Fruit fly (Drosophila melanogaster) whole organism, embryonic: ENCODE measurements around the gene CG12420.
A peak's percentile ranks its signal among the peaks of the same experiment; 100 is the strongest.

ENCODE experiments used
- Adf1 ChIP-seq: fragments of 200-800 bp; sonication (Bioruptor generic); IDR thresholded peaks from 2 replicates; pipeline ENCODE4 v1.3.6; 2022; ENCODE audit warnings: missing biosample characterization, missing genetic modification characterization
- Asciz ChIP-seq: fragments of 200-800 bp; sonication (Bioruptor generic); optimal IDR thresholded peaks from 2 replicates; lab custom pipeline; 2017; ENCODE audit warnings: missing biosample characterization, mild to moderate bottlenecking, missing genetic modification characterization, missing genetic modification reagents
- Awh ChIP-seq: fragments of 200-800 bp; sonication (Bioruptor generic); IDR thresholded peaks from 2 replicates; pipeline ENCODE4, ENCODE4 v1.3.6; 2022; ENCODE audit warnings: missing biosample characterization, missing genetic modification characterization
- Blimp-1 ChIP-seq: fragments of 200-800 bp; sonication (Bioruptor generic); optimal IDR thresholded peaks from 3 replicates; lab custom pipeline; 2018; ENCODE audit warnings: missing biosample characterization, missing genetic modification characterization, mild to moderate bottlenecking, moderate library complexity, missing genetic modification reagents
- CG10321 ChIP-seq: fragments of 200-800 bp; sonication (Bioruptor generic); IDR thresholded peaks from 2 replicates; pipeline ENCODE4 v1.3.6; 2022; ENCODE audit warnings: missing biosample characterization, missing genetic modification characterization
- CG10431 ChIP-seq: fragments of 200-800 bp; sonication (Bioruptor generic); optimal IDR thresholded peaks from 3 replicates; lab custom pipeline; 2018; ENCODE audit warnings: missing biosample characterization, mild to moderate bottlenecking, missing genetic modification characterization
- CG12769 ChIP-seq: fragments of 200-800 bp; sonication (Bioruptor generic); optimal IDR thresholded peaks from 2 replicates; lab custom pipeline; 2019; ENCODE audit warnings: missing biosample characterization, mild to moderate bottlenecking, missing genetic modification characterization, moderate library complexity
- CG17385 ChIP-seq: fragments of 200-800 bp; sonication (Bioruptor generic); optimal IDR thresholded peaks from 3 replicates; lab custom pipeline; 2018; ENCODE audit warnings: missing biosample characterization, mild to moderate bottlenecking, missing genetic modification characterization
- CG17829 ChIP-seq: fragments of 200-800 bp; optimal IDR thresholded peaks from 2 replicates; lab custom pipeline; 2019; ENCODE audit warnings: missing biosample characterization, mild to moderate bottlenecking, missing genetic modification characterization, moderate library complexity
- CG18262 ChIP-seq: fragments of 200-800 bp; optimal IDR thresholded peaks from 3 replicates; lab custom pipeline; 2019; ENCODE audit warnings: missing biosample characterization, mild to moderate bottlenecking, missing genetic modification characterization, moderate library complexity
- CG2120 ChIP-seq: fragments of 200-800 bp; sonication (Bioruptor generic); optimal IDR thresholded peaks from 3 replicates; lab custom pipeline; 2016; ENCODE audit warnings: missing biosample characterization, missing genetic modification characterization
- CG2199 ChIP-seq: fragments of 200-800 bp; sonication (Bioruptor generic); IDR thresholded peaks from 3 replicates; pipeline ENCODE4 v1.3.6; 2022; ENCODE audit warnings: missing biosample characterization, missing genetic modification characterization
- CG2712 ChIP-seq: fragments of 200-800 bp; optimal IDR thresholded peaks from 3 replicates; lab custom pipeline; 2019; ENCODE audit warnings: missing biosample characterization, mild to moderate bottlenecking, missing genetic modification characterization, moderate library complexity
- CG3065 ChIP-seq: fragments of 200-800 bp; sonication (Bioruptor generic); optimal IDR thresholded peaks from 2 replicates; lab custom pipeline; 2016; ENCODE audit warnings: missing biosample characterization, missing genetic modification characterization
- CG32767 ChIP-seq: fragments of 200-800 bp; sonication (Bioruptor generic); IDR thresholded peaks from 2 replicates; pipeline ENCODE4 v1.3.6; 2022; ENCODE audit warnings: missing biosample characterization, missing genetic modification characterization
- CG33557 ChIP-seq: fragments of 200-800 bp; sonication (Bioruptor generic); optimal IDR thresholded peaks from 2 replicates; lab custom pipeline; 2019; ENCODE audit warnings: missing biosample characterization, mild to moderate bottlenecking, missing genetic modification characterization, moderate library complexity
- CG4820 ChIP-seq: fragments of 200-800 bp; sonication (Bioruptor generic); optimal IDR thresholded peaks from 3 replicates; lab custom pipeline; 2016; ENCODE audit warnings: missing biosample characterization, missing genetic modification characterization
- CG6683 ChIP-seq: fragments of 200-800 bp; sonication (Bioruptor generic); optimal IDR thresholded peaks from 2 replicates; lab custom pipeline; 2017; ENCODE audit warnings: missing biosample characterization, mild to moderate bottlenecking, missing genetic modification characterization, missing genetic modification reagents
- CG9797 ChIP-seq: fragments of 200-800 bp; sonication (Bioruptor generic); optimal IDR thresholded peaks from 3 replicates; lab custom pipeline; 2018; ENCODE audit warnings: missing biosample characterization, mild to moderate bottlenecking, missing genetic modification characterization
- CrebB ChIP-seq: fragments of 200-800 bp; sonication (Bioruptor generic); optimal IDR thresholded peaks from 3 replicates; lab custom pipeline; 2018; ENCODE audit warnings: missing biosample characterization, mild to moderate bottlenecking, missing genetic modification characterization
- D19A ChIP-seq: fragments of 200-800 bp; optimal IDR thresholded peaks from 3 replicates; lab custom pipeline; 2019; ENCODE audit warnings: missing biosample characterization, mild to moderate bottlenecking, missing genetic modification characterization, moderate library complexity
- Dfd ChIP-seq, 2 experiments: fragments of >200 bp; optimal IDR thresholded peaks; 2 replicates each; lab custom pipeline; 2017; ENCODE audit warnings: missing biosample characterization in 2 of 2, missing genetic modification characterization in 2 of 2
- Dip2 ChIP-seq: fragments of 200-800 bp; sonication (Bioruptor generic); IDR thresholded peaks from 2 replicates; pipeline ENCODE4 v1.3.6; 2022; ENCODE audit warnings: missing biosample characterization, missing genetic modification characterization
- Hmx ChIP-seq: fragments of 200-800 bp; sonication (Bioruptor generic); optimal IDR thresholded peaks from 2 replicates; lab custom pipeline; 2016; ENCODE audit warnings: missing biosample characterization, missing genetic modification characterization
- Kr ChIP-seq: fragments of 200-800 bp; sonication (Bioruptor generic); optimal IDR thresholded peaks from 2 replicates; lab custom pipeline; 2017; ENCODE audit warnings: missing biosample characterization, mild to moderate bottlenecking, missing genetic modification characterization
- Mad ChIP-seq: fragments of 200-800 bp; sonication (Bioruptor generic); optimal IDR thresholded peaks from 2 replicates; lab custom pipeline; 2016; ENCODE audit warnings: missing biosample characterization, missing genetic modification characterization
- NC2β ChIP-seq: fragments of 200-800 bp; sonication (Bioruptor generic); optimal IDR thresholded peaks from 2 replicates; lab custom pipeline; 2016; ENCODE audit warnings: missing biosample characterization, missing genetic modification characterization
- Ptx1 ChIP-seq: fragments of 200-800 bp; sonication (Bioruptor generic); IDR thresholded peaks from 2 replicates; pipeline ENCODE4 v1.3.6; 2022; ENCODE audit warnings: missing biosample characterization, missing genetic modification characterization
- Sin3A ChIP-seq: fragments of >200 bp; optimal IDR thresholded peaks from 2 replicates; lab custom pipeline; 2018
- Taf1 ChIP-seq: fragments of 200-800 bp; sonication (Bioruptor generic); IDR thresholded peaks from 2 replicates; pipeline ENCODE4 v1.3.6; 2022; ENCODE audit warnings: missing biosample characterization, missing genetic modification characterization
- al ChIP-seq: fragments of 200-800 bp; sonication (Bioruptor generic); IDR thresholded peaks from 2 replicates; pipeline ENCODE4 v1.3.6; 2022; ENCODE audit warnings: missing biosample characterization, missing genetic modification characterization
- ash1 ChIP-seq: fragments of 200-800 bp; sonication (Bioruptor generic); optimal IDR thresholded peaks from 2 replicates; lab custom pipeline; 2018; ENCODE audit warnings: missing biosample characterization, mild to moderate bottlenecking, missing genetic modification characterization
- bab2 ChIP-seq: fragments of 200-800 bp; sonication (Bioruptor generic); optimal IDR thresholded peaks from 2 replicates; lab custom pipeline; 2016; ENCODE audit warnings: missing biosample characterization, missing genetic modification characterization
- bbx ChIP-seq: fragments of 200-800 bp; sonication (Bioruptor generic); IDR thresholded peaks from 2 replicates; pipeline ENCODE4 v1.3.6; 2022; ENCODE audit warnings: missing biosample characterization, missing genetic modification characterization; ENCODE audit not compliant: partially characterized antibody
- bigmax ChIP-seq: fragments of 200-800 bp; sonication (Bioruptor generic); optimal IDR thresholded peaks from 2 replicates; lab custom pipeline; 2018; ENCODE audit warnings: missing biosample characterization, mild to moderate bottlenecking, missing genetic modification characterization
- cato ChIP-seq: fragments of 200-800 bp; sonication (Bioruptor generic); optimal IDR thresholded peaks from 2 replicates; lab custom pipeline; 2016; ENCODE audit warnings: missing biosample characterization, missing genetic modification characterization, borderline replicate concordance
- gfzf ChIP-seq: fragments of 200-800 bp; sonication (Bioruptor generic); optimal IDR thresholded peaks from 2 replicates; lab custom pipeline; 2016; ENCODE audit warnings: missing biosample characterization, mild to moderate bottlenecking, missing genetic modification characterization, moderate library complexity
- gsb-n ChIP-seq: fragments of 200-800 bp; sonication (Bioruptor generic); optimal IDR thresholded peaks from 3 replicates; lab custom pipeline; 2018; ENCODE audit warnings: missing biosample characterization, mild to moderate bottlenecking, missing genetic modification characterization
- h ChIP-seq: fragments of >200 bp; optimal IDR thresholded peaks from 2 replicates; lab custom pipeline; 2017
- kay ChIP-seq: fragments of 200-800 bp; sonication (Bioruptor generic); optimal IDR thresholded peaks from 2 replicates; lab custom pipeline; 2016; ENCODE audit warnings: missing biosample characterization, missing genetic modification characterization
- lmd ChIP-seq: fragments of 200-800 bp; sonication (Bioruptor generic); IDR thresholded peaks from 2 replicates; pipeline ENCODE4 v1.3.6; 2022; ENCODE audit warnings: missing biosample characterization, missing genetic modification characterization
- nau ChIP-seq: fragments of 200-800 bp; sonication (Bioruptor generic); optimal IDR thresholded peaks from 3 replicates; lab custom pipeline; 2017; ENCODE audit warnings: missing biosample characterization, mild to moderate bottlenecking, missing genetic modification characterization, missing genetic modification reagents
- onecut ChIP-seq: fragments of 200-800 bp; sonication (Bioruptor generic); IDR thresholded peaks from 2 replicates; pipeline ENCODE4 v1.3.6; 2022; ENCODE audit warnings: missing biosample characterization, missing genetic modification characterization
- pan ChIP-seq, 4 experiments: fragments of >200 bp in 3 of 4; fragments of 200-800 bp in 1 of 4; sonication (Bioruptor generic) in 1 of 4; optimal IDR thresholded peaks in 3 of 4; IDR thresholded peaks in 1 of 4; 2 replicates each; pipeline versions ENCODE4 v1.3.6 to Lab custom; 2017 to 2022; ENCODE audit warnings: missing biosample characterization in 2 of 4, missing genetic modification characterization in 2 of 4, mixed read lengths in 1 of 4
- pros ChIP-seq: fragments of 200-800 bp; sonication (Bioruptor generic); optimal IDR thresholded peaks from 3 replicates; lab custom pipeline; 2019; ENCODE audit warnings: missing biosample characterization, mild to moderate bottlenecking, missing genetic modification characterization, moderate library complexity
- ranshi ChIP-seq: fragments of 200-800 bp; sonication (Bioruptor generic); IDR thresholded peaks from 2 replicates; pipeline ENCODE4 v1.3.6; 2022; ENCODE audit warnings: missing biosample characterization, missing genetic modification characterization
- rib ChIP-seq: fragments of 200-800 bp; sonication (Bioruptor generic); IDR thresholded peaks from 2 replicates; pipeline ENCODE4 v1.3.6; 2022; ENCODE audit warnings: missing biosample characterization, missing genetic modification characterization
- sqz ChIP-seq: fragments of 200-800 bp; sonication (Bioruptor generic); optimal IDR thresholded peaks from 3 replicates; lab custom pipeline; 2018; ENCODE audit warnings: missing biosample characterization, mild to moderate bottlenecking, missing genetic modification characterization
- vvl ChIP-seq: fragments of 200-800 bp; sonication (Bioruptor generic); IDR thresholded peaks from 2 replicates; pipeline ENCODE4 v1.3.6; 2022; ENCODE audit warnings: missing biosample characterization, missing genetic modification characterization
- zen ChIP-seq: fragments of 200-800 bp; sonication (Bioruptor generic); optimal IDR thresholded peaks from 3 replicates; lab custom pipeline; 2018; ENCODE audit warnings: missing biosample characterization, mild to moderate bottlenecking, missing genetic modification characterization, moderate library complexity

CG12420 gene

DNA sequence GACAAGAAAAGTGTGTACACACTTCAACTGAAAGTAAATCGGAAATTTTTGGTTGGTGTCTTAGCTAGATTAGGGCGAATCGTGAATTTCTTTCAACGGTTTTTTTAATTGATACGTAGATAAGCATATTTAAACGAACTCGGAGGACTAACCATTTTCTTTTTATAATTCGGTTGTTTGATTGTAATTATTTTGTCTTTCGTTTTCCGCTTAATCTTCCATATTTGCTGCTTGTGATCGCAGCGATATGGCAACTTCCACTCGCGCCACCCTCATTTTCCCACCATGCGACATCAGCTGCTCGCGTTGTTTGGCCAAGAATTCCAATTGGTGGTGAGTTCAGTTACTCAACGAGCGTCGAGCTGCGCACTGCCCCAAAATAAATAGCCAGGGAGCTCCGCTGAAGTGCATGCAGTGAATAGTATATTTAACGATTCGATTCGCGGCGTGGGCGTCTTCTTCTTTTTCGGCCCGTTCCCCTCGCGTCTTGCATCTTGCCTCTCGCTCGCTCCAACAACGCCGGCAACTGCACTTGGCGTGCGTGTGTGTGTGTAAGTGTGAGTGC lies 41.6 kb downstream of the CG12420 start, which contains the start of gene Nuak (continued):
- peak in 1 of 2 experiments; percentile 77 for TF ChIP-seq Dfd (GFP tag; optimal IDR thresholded peaks at IDR 0.05; lab: Kevin White, UChicago)
- TF ChIP-seq rib: no peak
- TF ChIP-seq CG3065: peak; percentile 70
- peak; percentile 80 for TF ChIP-seq Mad (GFP tag; lab: Kevin White, UChicago)
- TF ChIP-seq gsb-n (tag; lab: Kevin White, UChicago): peak; percentile 82
- no peak for TF ChIP-seq Ptx1 (GFP tag; lab: Robert Waterston, UW)
- TF ChIP-seq nau (GFP tag; lab: Kevin White, UChicago): peak; percentile 61
- TF ChIP-seq Hmx: peak; percentile 94
- TF ChIP-seq bigmax (GFP tag; lab: Kevin White, UChicago): peak; percentile 21
- peak; percentile 97 for TF ChIP-seq CG2120 (GFP tag; lab: Kevin White, UChicago)
- TF ChIP-seq CG17385 (GFP tag; lab: Kevin White, UChicago): peak; percentile 94
- TF ChIP-seq vvl (GFP tag; lab: Robert Waterston, UW): no peak
- TF ChIP-seq ash1: no peak
- TF ChIP-seq Adf1 (GFP tag; lab: Robert Waterston, UW): no peak
- peak; percentile 82 for TF ChIP-seq CG4820 (GFP tag; lab: Kevin White, UChicago)
- no peak for TF ChIP-seq Dip2 (GFP tag; lab: Robert Waterston, UW)
- peak; percentile 74 for TF ChIP-seq pros (GFP tag; lab: Kevin White, UChicago)
- no peak for TF ChIP-seq bbx
- TF ChIP-seq CG32767 (GFP tag; lab: Robert Waterston, UW): no peak
- TF ChIP-seq pan (optimal IDR thresholded peaks at IDR 0.05; lab: Kevin White, UChicago): no peak
- TF ChIP-seq pan (GFP tag; optimal IDR thresholded peaks at IDR 0.05 in 1 of 2, IDR thresholded peaks at IDR 0.05 in 1 of 2): no peak
- peak; percentile 86 for TF ChIP-seq Sin3A
- TF ChIP-seq onecut: peak; percentile 74
- peak; percentile 73 for TF ChIP-seq Blimp-1 (GFP tag; lab: Kevin White, UChicago)
- no peak for TF ChIP-seq h (lab: Kevin White, UChicago)
- peak; percentile 56 for TF ChIP-seq CG6683 (GFP tag; lab: Kevin White, UChicago)
- peak; percentile 86 for TF ChIP-seq CG2712 (tag; lab: Kevin White, UChicago)
- peak; percentile 81 for TF ChIP-seq zen (tag; lab: Kevin White, UChicago)
- TF ChIP-seq CG18262: peak; percentile 84
- no peak for TF ChIP-seq al (GFP tag; lab: Robert Waterston, UW)
- peak; percentile 42 for TF ChIP-seq CG10431 (GFP tag; lab: Kevin White, UChicago)
- peak; percentile 72 for TF ChIP-seq CrebB (tag; lab: Kevin White, UChicago)
- peak; percentile 92 for TF ChIP-seq CG17829
- peak; percentile 84 for TF ChIP-seq NC2β (GFP tag; lab: Kevin White, UChicago)
- peak; percentile 39 for TF ChIP-seq CG33557 (GFP tag; lab: Kevin White, UChicago)
- peak; percentile 61 for TF ChIP-seq CG9797 (GFP tag; lab: Kevin White, UChicago)
- peak; percentile 29 for TF ChIP-seq Asciz (GFP tag; lab: Kevin White, UChicago)
- peak; percentile 13 for TF ChIP-seq D19A
- TF ChIP-seq Taf1 (GFP tag; lab: Robert Waterston, UW): no peak
- TF ChIP-seq bab2 (GFP tag; lab: Kevin White, UChicago): peak; percentile 99
- peak; percentile 60 for TF ChIP-seq kay
- peak; percentile 14 for TF ChIP-seq sqz (GFP tag; lab: Kevin White, UChicago)
- TF ChIP-seq Kr (GFP tag; lab: Kevin White, UChicago): no peak
- TF ChIP-seq CG12769 (tag; lab: Kevin White, UChicago): peak; percentile 85
- TF ChIP-seq CG2199 (GFP tag; lab: Robert Waterston, UW): no peak
- TF ChIP-seq gfzf (GFP tag; lab: Kevin White, UChicago): peak; percentile 60
- TF ChIP-seq CG10321 (GFP tag; lab: Robert Waterston, UW): no peak
- peak; percentile 74 for TF ChIP-seq cato (GFP tag; lab: Kevin White, UChicago)
- no peak for TF ChIP-seq ranshi (GFP tag; lab: Robert Waterston, UW)
- TF ChIP-seq lmd: no peak
- TF ChIP-seq Awh (GFP tag; lab: Robert Waterston, UW): no peak
